Worm (Caenorhabditis elegans) whole organism, dauer: ENCODE measurements around the gene ilcr-1.

Source experiments
- unc-62 ChIP-seq: sonication (generic microtip); optimal IDR thresholded peaks from 2 replicates; lab custom pipeline; 2017; ENCODE audit warnings: missing biosample characterization, missing genetic modification reagents, missing genetic modification characterization

Gene ilcr-1

DNA sequence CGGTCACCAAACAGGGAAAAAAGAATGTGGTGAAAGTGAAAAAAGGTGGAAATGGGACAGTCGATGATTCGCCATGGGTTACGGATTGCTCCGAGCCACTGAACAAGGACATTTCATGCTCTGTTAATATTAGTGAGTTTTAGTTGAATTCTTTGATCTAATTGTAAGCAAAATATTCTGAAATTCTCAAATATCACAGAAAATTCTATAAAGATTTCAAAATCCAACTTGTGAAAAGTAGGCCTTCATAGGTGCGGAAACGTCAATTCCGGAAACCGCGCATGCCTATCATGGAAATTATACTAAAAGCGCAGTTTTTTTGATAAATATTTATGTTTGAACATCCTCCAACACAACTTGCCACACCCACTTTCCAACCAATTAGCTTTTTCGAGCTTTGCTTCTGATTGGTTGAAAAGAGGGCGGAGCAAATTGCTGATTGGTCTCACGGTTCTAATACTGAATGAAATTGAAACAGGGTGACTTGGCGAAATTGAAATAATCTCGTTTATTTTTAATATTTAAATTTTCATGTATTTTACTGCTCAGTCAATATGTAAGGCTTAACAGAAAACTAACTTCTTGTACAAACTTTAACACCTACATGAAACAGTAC, 621 bp downstream of the ilcr-1 start:
- TF ChIP-seq unc-62 (GFP tag; lab: Kevin White, UChicago) = no peak

DNA sequence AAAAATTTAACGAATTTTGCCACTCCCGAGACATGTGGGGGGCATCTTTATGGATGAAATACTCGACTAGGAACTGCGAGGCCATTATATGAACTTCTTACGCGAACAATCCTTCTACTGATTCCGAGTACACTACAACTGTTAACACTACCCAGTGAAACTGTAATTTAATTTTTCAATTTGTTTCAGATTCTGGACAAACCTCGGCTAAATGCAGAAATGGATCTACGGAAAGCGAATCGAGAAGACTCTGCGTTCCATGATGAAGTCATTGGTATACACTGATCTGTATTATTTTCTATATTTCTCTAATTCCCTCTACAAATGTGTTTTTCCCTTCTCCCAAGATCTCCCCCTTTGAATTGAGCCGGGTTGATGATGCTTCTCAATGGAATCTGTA, 8.7 kb downstream of the ilcr-1 start:
- no peak for TF ChIP-seq unc-62 (GFP tag; lab: Kevin White, UChicago)

DNA sequence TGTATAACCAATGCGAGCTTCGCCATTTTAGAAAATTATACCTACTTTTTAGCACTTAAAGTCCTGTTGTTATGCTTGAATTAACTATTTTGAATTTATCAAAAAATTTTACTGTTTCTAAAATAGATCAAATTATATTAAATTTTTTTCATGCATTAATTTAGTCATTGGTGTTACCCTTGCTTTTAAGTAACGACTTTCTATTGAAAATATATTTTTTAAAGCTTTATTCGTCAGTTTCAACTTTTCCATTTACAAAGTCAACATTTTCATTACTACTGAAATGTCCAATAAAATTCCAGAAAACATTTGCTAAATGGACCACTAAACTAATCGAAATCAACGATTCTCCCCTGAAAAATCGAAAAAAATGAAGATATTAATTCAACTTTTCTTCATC, 15.3 kb downstream of the ilcr-1 start, which contains the start of gene Y64G10A.7:
TSS of gene Y64G10A.7 (plus strand) at position 301 of the 400 bp plus-strand sequence.
- no peak for TF ChIP-seq unc-62 (GFP tag; lab: Kevin White, UChicago)

DNA sequence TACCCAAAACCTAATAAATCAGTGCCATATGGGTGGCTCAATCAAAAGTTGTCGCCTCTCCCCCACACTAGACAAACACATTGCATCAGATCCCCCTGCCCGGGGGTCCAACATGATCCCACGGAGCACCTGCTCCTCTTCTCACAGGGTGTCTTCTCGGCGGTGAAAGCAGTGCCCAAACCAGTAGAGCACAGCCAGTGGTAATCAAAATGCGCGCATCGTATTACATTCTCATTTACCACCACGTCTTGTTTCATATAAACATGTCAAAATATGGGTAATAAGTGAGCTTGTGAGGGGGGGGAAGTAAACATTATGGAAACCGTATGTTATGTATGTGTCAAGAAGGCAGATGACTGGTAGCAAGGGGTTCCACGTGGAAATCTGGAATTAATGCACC, 19.0 kb downstream of the ilcr-1 start:
- no peak for TF ChIP-seq unc-62 (GFP tag; lab: Kevin White, UChicago)

DNA sequence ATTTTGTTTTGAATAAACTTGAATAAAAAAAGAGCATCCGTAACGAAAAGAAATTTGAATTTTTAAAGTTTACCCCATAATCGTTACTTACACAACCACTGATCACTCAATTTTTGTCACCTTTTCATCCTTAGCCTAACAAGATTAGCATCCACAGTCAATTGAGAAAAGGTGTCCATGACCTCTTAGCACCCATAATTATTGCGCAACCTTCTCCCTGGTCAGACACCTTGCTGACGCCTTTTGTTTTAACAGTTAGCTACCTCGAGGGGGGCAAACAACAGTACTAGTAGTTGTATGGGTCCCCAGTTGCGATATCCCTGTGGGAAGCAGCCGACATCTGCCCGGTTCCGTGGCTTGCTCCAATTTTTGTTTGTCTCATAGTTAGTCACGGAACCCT, 20.8 kb downstream of the ilcr-1 start:
- TF ChIP-seq unc-62 (GFP tag; lab: Kevin White, UChicago) = no peak

DNA sequence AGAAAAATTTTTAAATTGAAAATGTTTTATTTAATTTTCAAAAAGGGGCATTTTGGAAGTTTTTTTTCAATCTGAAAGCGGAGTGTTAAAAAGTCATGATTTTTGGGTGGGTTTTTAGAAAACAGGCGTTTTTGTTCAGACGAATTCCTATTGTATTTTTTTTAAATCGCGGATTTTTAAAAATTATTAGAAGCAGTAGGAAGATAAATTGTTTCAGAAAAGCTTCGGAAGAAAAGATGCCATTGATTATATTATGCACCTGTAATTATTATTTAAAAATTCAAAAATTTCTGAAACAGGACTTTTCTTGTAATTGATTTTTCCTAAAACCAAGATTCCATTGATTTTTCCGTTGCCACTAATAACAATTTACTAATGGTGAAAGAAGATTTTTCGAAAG, 29.6 kb downstream of the ilcr-1 start:
- TF ChIP-seq unc-62 (GFP tag; lab: Kevin White, UChicago) = no peak

DNA sequence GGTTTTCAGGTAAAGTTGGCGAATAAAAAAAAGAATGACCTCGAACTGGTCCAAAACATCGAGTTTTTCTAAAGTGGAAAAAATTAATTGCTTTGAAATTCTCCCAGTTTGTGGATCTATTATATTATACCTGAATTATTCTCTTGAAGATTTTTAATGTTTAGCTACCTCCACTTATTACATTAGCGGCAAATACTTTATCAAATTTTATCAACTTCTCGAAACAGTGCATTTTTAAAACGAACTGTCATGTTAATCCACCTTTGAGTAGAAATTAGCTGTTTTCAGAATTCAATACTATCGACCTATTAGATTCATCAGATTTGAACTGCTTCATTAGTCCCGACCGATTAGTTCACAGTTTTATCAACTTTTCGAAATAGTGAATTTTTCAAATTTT, 41.8 kb downstream of the ilcr-1 start:
- TF ChIP-seq unc-62 (GFP tag; lab: Kevin White, UChicago) = no peak

DNA sequence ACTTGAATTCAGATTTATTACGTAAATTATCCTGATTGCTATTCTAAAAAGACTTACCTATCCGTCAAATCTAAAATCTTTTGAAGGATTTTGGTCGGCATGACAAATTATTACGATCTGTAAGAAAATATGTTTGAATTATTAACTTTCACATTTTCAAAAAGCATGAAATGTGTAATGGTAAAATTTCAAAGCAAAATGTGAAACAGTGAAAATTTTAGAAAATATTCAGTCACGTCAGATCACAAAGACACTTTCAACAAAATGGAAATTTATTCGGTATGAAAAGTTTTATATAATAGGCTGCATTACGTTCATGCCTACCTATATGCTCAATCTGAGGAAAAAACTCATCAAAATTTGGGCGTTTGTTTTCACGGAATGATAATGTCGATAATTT, 45.4 kb downstream of the ilcr-1 start, which contains the start of gene fbxa-126:
TSS of gene fbxa-126 (minus strand) at position 101 of the 400 bp plus-strand sequence.
- no peak for TF ChIP-seq unc-62 (GFP tag; lab: Kevin White, UChicago)

DNA sequence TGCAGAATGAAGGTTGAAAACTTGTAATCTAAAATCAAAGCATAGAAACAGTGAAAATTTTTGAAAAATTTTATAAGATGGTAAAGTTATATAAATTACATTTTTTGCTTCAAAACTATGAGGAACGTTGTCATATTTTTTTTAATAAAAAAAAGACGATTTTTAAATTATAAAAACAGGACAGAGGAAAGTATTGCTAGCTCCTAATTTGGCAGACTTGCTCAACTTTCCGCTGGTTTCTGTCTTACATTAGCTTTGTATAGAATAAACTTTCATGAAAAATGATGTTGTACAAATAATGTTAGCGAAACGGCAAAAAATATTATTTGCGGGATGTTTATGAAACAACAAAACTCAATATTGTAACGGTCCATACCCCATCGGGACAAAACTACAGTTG, 50.0 kb downstream of the ilcr-1 start, which contains the start of gene fbxa-83:
TSS of gene fbxa-83 (minus strand) at position 101 of the 400 bp plus-strand sequence.
- TF ChIP-seq unc-62 (GFP tag; lab: Kevin White, UChicago) = no peak

DNA sequence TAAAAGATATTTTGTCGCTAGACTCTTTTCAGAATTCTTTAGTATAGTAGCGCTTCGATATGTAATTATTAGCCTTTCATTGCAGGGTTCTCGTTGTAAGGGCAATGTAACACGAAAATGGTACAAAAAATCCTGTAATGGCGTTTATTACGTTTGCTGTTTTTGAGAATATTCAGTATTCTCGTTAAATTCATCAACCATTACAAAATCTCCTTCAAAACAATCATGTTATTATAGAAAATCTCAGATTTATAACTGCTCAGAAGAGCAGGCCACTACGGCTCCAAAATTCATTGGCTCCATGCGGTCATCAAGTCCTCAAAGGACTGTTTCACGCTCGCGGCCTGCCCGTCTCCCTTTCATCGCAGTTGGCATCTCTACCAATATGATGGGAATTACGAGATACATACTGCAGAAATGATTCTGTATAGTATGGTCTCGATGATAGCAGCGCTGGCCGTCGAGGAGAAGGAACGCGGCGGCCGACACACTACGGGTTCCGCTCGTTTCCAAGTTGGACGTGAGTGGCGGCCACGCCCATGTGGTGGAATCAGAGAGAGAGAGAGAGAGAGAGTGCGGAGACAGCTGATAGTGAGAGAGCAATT, 50.5 kb downstream of the ilcr-1 start:
- TF ChIP-seq unc-62 (GFP tag; lab: Kevin White, UChicago) = no peak

DNA sequence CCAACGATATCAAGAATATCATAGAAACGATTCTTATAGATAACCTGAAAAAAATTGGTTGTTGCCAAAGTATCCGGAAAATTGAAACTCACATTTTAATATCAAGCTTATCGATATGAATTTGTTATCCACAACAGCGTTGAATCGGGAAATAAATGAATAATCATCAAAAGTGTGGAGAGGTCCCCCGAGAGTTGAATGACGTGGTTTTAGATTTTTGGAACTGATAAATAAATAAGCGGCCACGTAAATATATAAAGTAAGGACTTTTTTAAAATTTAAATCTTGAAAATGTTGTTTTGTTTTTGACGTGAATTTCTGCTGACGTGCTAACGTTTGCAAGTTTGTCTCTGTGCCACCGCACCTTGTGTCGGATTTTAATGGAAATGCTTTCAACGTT, 58.1 kb downstream of the ilcr-1 start, which contains the start of gene Y67A10A.3:
TSS of gene Y67A10A.3 (minus strand) at position 101 of the 400 bp plus-strand sequence.
- TF ChIP-seq unc-62 (GFP tag; lab: Kevin White, UChicago) = no peak
